Comparison of ENCODE assay signal across 2 worm cellular contexts in genomic region chrIII:5478824-5479368, ce11.
TF ChIP-seq lines count a peak whose summit lies in the region.

Gene R02F2.6, minus strand, starts transcription at chrIII:5478924.
Gene R02F2.5, plus strand, starts transcription at chrIII:5479318.

TF ChIP-seq in whole organism, L4 larva, 104 proteins besides CTCF, POLR2A, EP300 and RAD21:
- peak; percentile 48; the same call in 1 of the 2 replicates for TF ChIP-seq set-16 (GFP tag; IDR thresholded peaks at IDR 0.05; lab: Robert Waterston, UW)
- no peak for TF ChIP-seq nhr-111 (GFP tag; optimal IDR thresholded peaks at IDR 0.05; lab: Kevin White, UChicago)
- no peak for TF ChIP-seq F10B5.3 (tag; optimal IDR thresholded peaks at IDR 0.05; lab: Kevin White, UChicago)
- TF ChIP-seq fos-1 (tag; optimal IDR thresholded peaks at IDR 0.05; lab: Kevin White, UChicago): no peak
- no peak for TF ChIP-seq lsy-2 (tag; optimal IDR thresholded peaks at IDR 0.05; lab: Kevin White, UChicago)
- no peak for TF ChIP-seq nhr-102 (tag; optimal IDR thresholded peaks at IDR 0.05; lab: Kevin White, UChicago)
- TF ChIP-seq aha-1 (tag; lab: Kevin White, UChicago): peak; percentile 83
- TF ChIP-seq ztf-7 (tag; optimal IDR thresholded peaks at IDR 0.05; lab: Kevin White, UChicago): no peak

TF ChIP-seq in whole organism, young adult, 124 proteins besides CTCF, POLR2A, EP300 and RAD21:
- TF ChIP-seq lag-1 (GFP tag; IDR thresholded peaks at IDR 0.05; lab: Robert Waterston, UW) (no peak), ama-1 (optimal IDR thresholded peaks at IDR 0.05; lab: Kevin White, UChicago) (no peak), ama-1 (GFP tag; optimal IDR thresholded peaks at IDR 0.05; lab: Kevin White, UChicago) (no peak), zfh-2 (GFP tag; conservative IDR thresholded peaks at IDR 0.05; lab: Robert Waterston, UW) (0 out of 2 replicates have a peak, but pooled peaks have one; percentile 2), attf-5 (GFP tag; optimal IDR thresholded peaks at IDR 0.05; lab: Kevin White, UChicago) (no peak), hlh-26 (GFP tag; conservative IDR thresholded peaks at IDR 0.05; lab: Robert Waterston, UW) (no peak), ceh-79 (tag; optimal IDR thresholded peaks at IDR 0.05; lab: Kevin White, UChicago) (no peak), Y79H2A.3 (GFP tag; conservative IDR thresholded peaks at IDR 0.05; lab: Robert Waterston, UW) (no peak), B0336.3 (GFP tag; IDR thresholded peaks at IDR 0.05; lab: Robert Waterston, UW) (no peak), rpc-1 (optimal IDR thresholded peaks at IDR 0.05; lab: Kevin White, UChicago) (no peak), rpc-1 (tag; optimal IDR thresholded peaks at IDR 0.05; lab: Kevin White, UChicago) (no peak), ceh-27 (GFP tag; optimal IDR thresholded peaks at IDR 0.05; lab: Kevin White, UChicago) (no peak), rcor-1 (GFP tag; IDR thresholded peaks at IDR 0.05; lab: Robert Waterston, UW) (no peak), repo-1 (tag; optimal IDR thresholded peaks at IDR 0.05; lab: Kevin White, UChicago) (no peak), snpc-1.1 (tag; optimal IDR thresholded peaks at IDR 0.05; lab: Kevin White, UChicago; ENCODE audit: insufficient read depth) (peak; percentile 15), snpc-3.4 (tag; optimal IDR thresholded peaks at IDR 0.05; lab: Kevin White, UChicago) (no peak), ceh-58 (GFP tag; IDR thresholded peaks at IDR 0.05; lab: Robert Waterston, UW) (no peak)
